Worm (Caenorhabditis elegans): ENCODE data around the gene T24E12.6.

- TF ChIP-seq ama-1 (optimal IDR thresholded peaks at IDR 0.05) (no peak), scrt-1 (GFP tag; IDR thresholded peaks at IDR 0.05) (no peak), sea-1 (GFP tag; conservative IDR thresholded peaks at IDR 0.05) (no peak), flt-1 (GFP tag; IDR thresholded peaks at IDR 0.05) (no peak), ceh-13 (GFP tag; optimal IDR thresholded peaks at IDR 0.05) (no peak), hmbx-1 (tag; optimal IDR thresholded peaks at IDR 0.05) (no peak), F13C5.2 (tag; optimal IDR thresholded peaks at IDR 0.05) (no peak), aly-1 (tag; optimal IDR thresholded peaks at IDR 0.05) (no peak)
Measured at ce11 chrII:3753598-3753997, 7.9 kb downstream of the T24E12.6 start, which contains the start of gene rcd-1.
